Worm (Caenorhabditis elegans): ENCODE data around the gene nhr-79.

DNA sequence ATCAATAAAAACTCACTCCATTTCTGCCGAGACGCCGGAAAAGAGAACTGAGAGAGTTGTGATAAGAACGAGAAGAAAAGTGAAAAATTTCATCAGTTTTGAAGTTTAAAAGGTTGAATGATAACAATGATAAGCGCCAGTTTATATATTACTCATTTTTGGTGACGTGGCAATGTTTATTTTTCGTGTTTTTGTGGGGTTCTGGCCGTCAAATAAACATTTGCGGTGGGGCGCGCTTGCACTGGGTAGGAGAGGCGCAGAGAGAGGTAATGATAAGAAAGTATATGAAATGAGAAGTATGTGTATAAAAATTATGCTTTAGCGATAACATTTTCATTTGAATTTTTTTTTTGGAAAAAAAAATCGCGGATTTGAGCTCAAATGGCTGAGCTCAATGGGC, 53.0 kb downstream of the nhr-79 start, which contains the start of gene Y39B6A.5:
- TF ChIP-seq nhr-77 (tag; optimal IDR thresholded peaks at IDR 0.05), result peak; percentile 93
- TF ChIP-seq snpc-4 (tag; optimal IDR thresholded peaks at IDR 0.05), result no peak

All from whole organism, L4 larva.